Worm (Caenorhabditis elegans) whole organism, early embryonic: ENCODE results near the gene W04H10.2.

ENCODE experiments used
- B0310.2 ChIP-seq: sonication (generic microtip); optimal IDR thresholded peaks from 2 replicates; lab custom pipeline; 2016; ENCODE audit warnings: mild to moderate bottlenecking, missing genetic modification characterization, missing compliant biosample characterization
- F13C5.2 ChIP-seq: sonication (generic microtip); optimal IDR thresholded peaks from 2 replicates; lab custom pipeline; 2017; ENCODE audit warnings: mild to moderate bottlenecking, missing genetic modification characterization, inconsistent platforms, missing compliant biosample characterization
- aly-1 ChIP-seq: sonication (generic microtip); optimal IDR thresholded peaks from 2 replicates; lab custom pipeline; 2016; ENCODE audit warnings: missing genetic modification characterization, missing compliant biosample characterization
- ama-1 ChIP-seq: fragments of 150-350 bp; optimal IDR thresholded peaks from 2 replicates; lab custom pipeline; 2014
- ceh-13 ChIP-seq: fragments of 200-800 bp; sonication (Bioruptor generic); optimal IDR thresholded peaks from 2 replicates; lab custom pipeline; 2018; ENCODE audit warnings: mild to moderate bottlenecking, missing genetic modification characterization, missing compliant biosample characterization
- ceh-36 ChIP-seq: sonication (generic microtip); optimal IDR thresholded peaks from 2 replicates; lab custom pipeline; 2016; ENCODE audit warnings: missing genetic modification characterization, inconsistent platforms, missing compliant biosample characterization
- ets-7 ChIP-seq: sonication (generic microtip); optimal IDR thresholded peaks from 2 replicates; lab custom pipeline; 2016; ENCODE audit warnings: missing genotype, missing genetic modification characterization, missing compliant biosample characterization
- flt-1 ChIP-seq: fragments of 200-800 bp; sonication (Bioruptor generic); IDR thresholded peaks from 2 replicates; pipeline ENCODE4 v1.3.6; 2022; ENCODE audit warnings: missing genetic modification characterization, missing compliant biosample characterization
- hmbx-1 ChIP-seq: sonication (generic microtip); optimal IDR thresholded peaks from 2 replicates; lab custom pipeline; 2016; ENCODE audit warnings: mild to moderate bottlenecking, missing genetic modification characterization, missing compliant biosample characterization
- hmg-4 ChIP-seq: fragments of 200-800 bp; sonication (Bioruptor generic); optimal IDR thresholded peaks from 2 replicates; lab custom pipeline; 2018; ENCODE audit warnings: mild to moderate bottlenecking, missing genetic modification characterization, missing compliant biosample characterization
- hnd-1 ChIP-seq: sonication (generic microtip); optimal IDR thresholded peaks from 2 replicates; lab custom pipeline; 2016; ENCODE audit warnings: missing genetic modification characterization, missing compliant biosample characterization
- pes-1 ChIP-seq: fragments of 200-800 bp; sonication (Bioruptor generic); IDR thresholded peaks from 2 replicates; pipeline ENCODE4 v1.3.6; 2022; ENCODE audit warnings: missing genetic modification reagents, missing genetic modification characterization, missing compliant biosample characterization
- scrt-1 ChIP-seq: fragments of 200-800 bp; sonication (Bioruptor generic); IDR thresholded peaks from 2 replicates; pipeline ENCODE4 v1.3.6; 2022; ENCODE audit warnings: missing genetic modification characterization, missing compliant biosample characterization
- sea-1 ChIP-seq: fragments of 200-800 bp; sonication (Bioruptor generic); conservative IDR thresholded peaks from 2 replicates; pipeline ENCODE4 v1.3.6; 2022; ENCODE audit warnings: missing genetic modification characterization, missing compliant biosample characterization
- tbx-11 ChIP-seq: fragments of 200-800 bp; sonication (Bioruptor generic); IDR thresholded peaks from 2 replicates; pipeline ENCODE4 v1.3.6; 2022; ENCODE audit warnings: missing genetic modification characterization, missing compliant biosample characterization
- tbx-37 ChIP-seq: fragments of 200-800 bp; sonication (Bioruptor generic); conservative IDR thresholded peaks from 2 replicates; pipeline ENCODE4 v1.3.6; 2022; ENCODE audit warnings: missing genetic modification reagents, missing genetic modification characterization, missing compliant biosample characterization
- tra-4 ChIP-seq: sonication (generic microtip); optimal IDR thresholded peaks from 2 replicates; lab custom pipeline; 2017; ENCODE audit warnings: missing genetic modification characterization, missing compliant biosample characterization

Gene W04H10.2

ce11 chrII:639467-639866, 34.1 kb downstream of the W04H10.2 start, which contains the start of gene K07E8.6:
Gene K07E8.6 (minus strand): TSS chrII:639567.
- TF ChIP-seq pes-1 (GFP tag; lab: Robert Waterston, UW) (no peak), flt-1 (no peak), hmbx-1 (tag; lab: Kevin White, UChicago) (no peak), hmg-4 (no peak), ceh-36 (no peak), scrt-1 (GFP tag; lab: Robert Waterston, UW) (no peak), tbx-37 (GFP tag; lab: Robert Waterston, UW) (no peak), F13C5.2 (no peak), sea-1 (GFP tag; lab: Robert Waterston, UW) (no peak), tbx-11 (GFP tag; lab: Robert Waterston, UW) (no peak), ets-7 (tag; lab: Kevin White, UChicago) (no peak), B0310.2 (tag; lab: Kevin White, UChicago) (no peak), aly-1 (tag; lab: Kevin White, UChicago) (no peak), ceh-13 (GFP tag; lab: Kevin White, UChicago) (no peak), hnd-1 (tag; lab: Kevin White, UChicago) (no peak), tra-4 (tag; lab: Kevin White, UChicago) (no peak), ama-1 (lab: Kevin White, UChicago) (no peak)

DNA sequence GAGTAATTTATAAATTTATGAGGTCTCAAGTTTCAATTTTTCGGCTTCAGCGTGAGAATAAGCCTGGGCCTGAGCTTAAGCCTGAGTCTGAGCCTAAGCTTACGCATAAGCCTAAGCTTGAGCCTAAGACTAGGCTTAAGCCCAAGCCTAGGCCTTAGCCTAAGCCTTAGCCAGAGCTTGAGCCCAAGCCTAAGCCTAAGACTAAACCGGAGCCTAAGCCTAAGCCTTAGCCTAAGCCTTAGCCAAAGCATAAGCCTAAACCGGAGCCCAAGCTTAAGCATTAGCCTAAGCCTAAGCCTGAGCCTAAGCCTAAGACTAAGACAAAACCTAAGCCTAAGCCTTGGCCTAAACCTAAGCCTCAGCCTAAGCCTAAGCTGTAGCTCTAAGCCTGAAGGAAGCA, 38.4 kb downstream of the W04H10.2 start:
- TF ChIP-seq ceh-13 (GFP tag; lab: Kevin White, UChicago) (no peak), tbx-37 (GFP tag; lab: Robert Waterston, UW) (no peak), F13C5.2 (no peak), pes-1 (GFP tag; lab: Robert Waterston, UW) (no peak), ama-1 (lab: Kevin White, UChicago) (no peak), tra-4 (tag; lab: Kevin White, UChicago) (no peak), ceh-36 (peak; percentile 73), flt-1 (no peak), hmbx-1 (tag; lab: Kevin White, UChicago) (no peak), scrt-1 (GFP tag; lab: Robert Waterston, UW) (0 out of 2 replicates have a peak, but pooled peaks have one; percentile 26)

ce11 chrII:650321-651005, 45.1 kb downstream of the W04H10.2 start, which contains the start of the genes K07E8.7 and frpr-14:
Gene K07E8.7 (minus strand): TSS chrII:650367.
Gene frpr-14 (plus strand): TSS chrII:650955.
- TF ChIP-seq hnd-1 (tag; lab: Kevin White, UChicago) (no peak), B0310.2 (tag; lab: Kevin White, UChicago) (no peak), F13C5.2 (peak; percentile 34), tbx-11 (GFP tag; lab: Robert Waterston, UW) (no peak)

ce11 chrII:651324-651723, 46.0 kb downstream of the W04H10.2 start:
- TF ChIP-seq ceh-36 (peak; percentile 91), sea-1 (GFP tag; lab: Robert Waterston, UW) (no peak)
